Fruit fly (Drosophila melanogaster) S2 (cell line): ENCODE measurements around the gene Cipc.

Source experiments
- CG8478 ChIP-seq: fragments of >200 bp; optimal IDR thresholded peaks from 2 replicates; lab custom pipeline; 2018
- CTCF ChIP-seq, 2 experiments: fragments of >200 bp; optimal IDR thresholded peaks; 2 replicates each; lab custom pipeline; 2018

dm6 chr3R:26170644-26171043 lies 64.0 kb downstream of the Cipc start, which contains the start of gene CG31323:
- TF ChIP-seq CTCF (optimal IDR thresholded peaks at IDR 0.05; lab: Kevin White, UChicago) (no peak), CG8478 (no peak)
